3 worm cellular contexts compared by ENCODE assay signal in genomic region chrIII:9848083-9848482, ce11.
TF ChIP-seq lines count a peak whose summit lies in the region.

Gene mrpl-36, minus strand, starts transcription at chrIII:9848116.

TF ChIP-seq in whole organism, L1 larva, 84 proteins besides CTCF, POLR2A, EP300 and RAD21 (continued from another document):
- TF ChIP-seq efl-1 (optimal IDR thresholded peaks at IDR 0.05; lab: Kevin White, UChicago): peak; percentile 52 to 67
- peak; percentile 45 to 94 for TF ChIP-seq efl-1 (GFP tag; optimal IDR thresholded peaks at IDR 0.05 in 1 of 2; lab: Kevin White, UChicago)
- no peak for TF ChIP-seq nhr-19 (GFP tag; conservative IDR thresholded peaks at IDR 0.05; lab: Robert Waterston, UW)
- peak; percentile 46 for TF ChIP-seq nhr-71 (tag; optimal IDR thresholded peaks at IDR 0.05; lab: Kevin White, UChicago)
- TF ChIP-seq nhr-47 (tag; optimal IDR thresholded peaks at IDR 0.05; lab: Kevin White, UChicago): peak; percentile 17
- TF ChIP-seq snu-23 (GFP tag; optimal IDR thresholded peaks at IDR 0.05; lab: Kevin White, UChicago): peak; percentile 54
- peak; percentile 30 for TF ChIP-seq nhr-20 (tag; optimal IDR thresholded peaks at IDR 0.05; lab: Kevin White, UChicago)
- no peak for TF ChIP-seq nhr-28 (tag; optimal IDR thresholded peaks at IDR 0.05; lab: Kevin White, UChicago)
- TF ChIP-seq grh-1 (GFP tag; IDR thresholded peaks at IDR 0.05; lab: Robert Waterston, UW): no peak
- no peak for TF ChIP-seq nhr-90 (tag; optimal IDR thresholded peaks at IDR 0.05; lab: Kevin White, UChicago; ENCODE audit: poor library complexity)
- TF ChIP-seq lin-15B (tag; optimal IDR thresholded peaks at IDR 0.05; lab: Kevin White, UChicago): peak; percentile 9
- TF ChIP-seq swsn-7 (tag; optimal IDR thresholded peaks at IDR 0.05; lab: Kevin White, UChicago): peak; percentile 4
- TF ChIP-seq C16A3.4 (tag; optimal IDR thresholded peaks at IDR 0.05; lab: Kevin White, UChicago): peak; percentile 30
- peak; percentile 33 for TF ChIP-seq F16B12.6 (tag; optimal IDR thresholded peaks at IDR 0.05; lab: Kevin White, UChicago)
- peak; percentile 52 to 61 for TF ChIP-seq lin-35 (GFP tag; optimal IDR thresholded peaks at IDR 0.05; lab: Kevin White, UChicago)

TF ChIP-seq in whole organism, L3 larva, 47 proteins besides CTCF, POLR2A, EP300 and RAD21 (continued from another document):
- TF ChIP-seq daf-12 (tag; optimal IDR thresholded peaks at IDR 0.05; lab: Kevin White, UChicago): no peak
- TF ChIP-seq pqm-1 (tag; optimal IDR thresholded peaks at IDR 0.05; lab: Kevin White, UChicago): no peak
- no peak for TF ChIP-seq elt-3 (tag; optimal IDR thresholded peaks at IDR 0.05; lab: Kevin White, UChicago)
- no peak for TF ChIP-seq ceh-16 (tag; optimal IDR thresholded peaks at IDR 0.05; lab: Kevin White, UChicago)
- TF ChIP-seq nhr-28 (tag; optimal IDR thresholded peaks at IDR 0.05; lab: Kevin White, UChicago): no peak
- no peak for TF ChIP-seq tbx-2 (tag; optimal IDR thresholded peaks at IDR 0.05; lab: Kevin White, UChicago)
- TF ChIP-seq hmg-11 (tag; optimal IDR thresholded peaks at IDR 0.05; lab: Kevin White, UChicago): no peak
- TF ChIP-seq nhr-237 (tag; optimal IDR thresholded peaks at IDR 0.05; lab: Kevin White, UChicago): no peak
- peak; percentile 55 for TF ChIP-seq pha-4 (tag; optimal IDR thresholded peaks at IDR 0.05; lab: Kevin White, UChicago)
- peak; percentile 20 for TF ChIP-seq egl-5 (tag; optimal IDR thresholded peaks at IDR 0.05; lab: Kevin White, UChicago)
- TF ChIP-seq nfya-1 (tag; optimal IDR thresholded peaks at IDR 0.05; lab: Kevin White, UChicago; ENCODE audit: insufficient read depth): peak; percentile 64
- no peak for TF ChIP-seq nhr-43 (tag; optimal IDR thresholded peaks at IDR 0.05; lab: Kevin White, UChicago; ENCODE audit: poor library complexity, severe bottlenecking)
- TF ChIP-seq elt-1 (tag; optimal IDR thresholded peaks at IDR 0.05; lab: Kevin White, UChicago): no peak
- no peak for TF ChIP-seq R02D3.7 (tag; optimal IDR thresholded peaks at IDR 0.05; lab: Kevin White, UChicago)
- no peak for TF ChIP-seq ceh-28 (tag; optimal IDR thresholded peaks at IDR 0.05; lab: Kevin White, UChicago)
- TF ChIP-seq ztf-4 (tag; optimal IDR thresholded peaks at IDR 0.05; lab: Kevin White, UChicago): no peak
- peak; percentile 10 for TF ChIP-seq lin-39 (tag; optimal IDR thresholded peaks at IDR 0.05; lab: Kevin White, UChicago)
- TF ChIP-seq nhr-25 (tag; optimal IDR thresholded peaks at IDR 0.05; lab: Kevin White, UChicago): no peak
- no peak for TF ChIP-seq mdl-1 (tag; optimal IDR thresholded peaks at IDR 0.05; lab: Kevin White, UChicago)
- TF ChIP-seq lin-15B (tag; optimal IDR thresholded peaks at IDR 0.05; lab: Kevin White, UChicago): peak; percentile 73
- TF ChIP-seq unc-39 (tag; optimal IDR thresholded peaks at IDR 0.05; lab: Kevin White, UChicago): no peak
- no peak for TF ChIP-seq sea-2 (GFP tag; optimal IDR thresholded peaks at IDR 0.05; lab: Kevin White, UChicago)
- TF ChIP-seq mml-1 (tag; optimal IDR thresholded peaks at IDR 0.05; lab: Kevin White, UChicago): no peak
- no peak for TF ChIP-seq ZK546.5 (tag; optimal IDR thresholded peaks at IDR 0.05; lab: Kevin White, UChicago)
- TF ChIP-seq elt-2 (tag; optimal IDR thresholded peaks at IDR 0.05; lab: Kevin White, UChicago): peak; percentile 0
- TF ChIP-seq nhr-67 (tag; optimal IDR thresholded peaks at IDR 0.05; lab: Kevin White, UChicago): no peak
- no peak for TF ChIP-seq aly-2 (tag; optimal IDR thresholded peaks at IDR 0.05; lab: Kevin White, UChicago)
- no peak for TF ChIP-seq nhr-23 (tag; optimal IDR thresholded peaks at IDR 0.05; lab: Kevin White, UChicago)
- TF ChIP-seq nhr-11 (tag; optimal IDR thresholded peaks at IDR 0.05; lab: Kevin White, UChicago): no peak
- TF ChIP-seq unc-62 (GFP tag; optimal IDR thresholded peaks at IDR 0.05; lab: Kevin White, UChicago): no peak
- no peak for TF ChIP-seq ceh-9 (tag; optimal IDR thresholded peaks at IDR 0.05; lab: Kevin White, UChicago)

TF ChIP-seq in whole organism, young adult, 124 proteins besides CTCF, POLR2A, EP300 and RAD21 (continued from another document):
- TF ChIP-seq lin-54 (GFP tag; optimal IDR thresholded peaks at IDR 0.05; lab: Kevin White, UChicago) (peak; percentile 0), lsy-27 (tag; optimal IDR thresholded peaks at IDR 0.05; lab: Kevin White, UChicago; ENCODE audit: borderline replicate concordance, insufficient read depth) (no peak), mes-4 (tag; optimal IDR thresholded peaks at IDR 0.05; lab: Kevin White, UChicago) (no peak), ets-4 (GFP tag; optimal IDR thresholded peaks at IDR 0.05; lab: Kevin White, UChicago) (no peak), B0336.3 (GFP tag; IDR thresholded peaks at IDR 0.05; lab: Robert Waterston, UW) (no peak), lin-35 (GFP tag; optimal IDR thresholded peaks at IDR 0.05; lab: Kevin White, UChicago) (no peak), Y79H2A.3 (GFP tag; conservative IDR thresholded peaks at IDR 0.05; lab: Robert Waterston, UW) (no peak), mxl-1 (tag; optimal IDR thresholded peaks at IDR 0.05; lab: Kevin White, UChicago) (no peak), F33H1.4 (GFP tag; IDR thresholded peaks at IDR 0.05; lab: Robert Waterston, UW) (0 out of 2 replicates have a peak, but pooled peaks have one; percentile 32), T07F8.4 (tag; optimal IDR thresholded peaks at IDR 0.05; lab: Kevin White, UChicago) (no peak), mel-28 (tag; optimal IDR thresholded peaks at IDR 0.05; lab: Kevin White, UChicago; ENCODE audit: borderline replicate concordance) (no peak), him-1 (tag; optimal IDR thresholded peaks at IDR 0.05; lab: Kevin White, UChicago) (no peak), B0261.1 (tag; optimal IDR thresholded peaks at IDR 0.05; lab: Kevin White, UChicago) (no peak), cebp-1 (GFP tag; IDR thresholded peaks at IDR 0.05; lab: Robert Waterston, UW) (no peak), cebp-1 (tag; optimal IDR thresholded peaks at IDR 0.05; lab: Kevin White, UChicago) (no peak), sdz-38 (tag; optimal IDR thresholded peaks at IDR 0.05; lab: Kevin White, UChicago) (no peak), madf-10 (tag; optimal IDR thresholded peaks at IDR 0.05; lab: Kevin White, UChicago) (no peak), let-526 (GFP tag; IDR thresholded peaks at IDR 0.05; lab: Robert Waterston, UW) (no peak), let-607 (tag; optimal IDR thresholded peaks at IDR 0.05; lab: Kevin White, UChicago) (no peak), attf-3 (GFP tag; conservative IDR thresholded peaks at IDR 0.05; lab: Robert Waterston, UW) (no peak), F23B12.7 (tag; optimal IDR thresholded peaks at IDR 0.05; lab: Kevin White, UChicago; ENCODE audit: insufficient read depth) (no peak), nhr-27 (tag; optimal IDR thresholded peaks at IDR 0.05; lab: Kevin White, UChicago) (no peak), ceh-79 (tag; optimal IDR thresholded peaks at IDR 0.05; lab: Kevin White, UChicago) (no peak), dpl-1 (GFP tag; optimal IDR thresholded peaks at IDR 0.05; lab: Kevin White, UChicago) (no peak), nfya-2 (GFP tag; IDR thresholded peaks at IDR 0.05; lab: Robert Waterston, UW) (no peak), rec-8 (tag; optimal IDR thresholded peaks at IDR 0.05; lab: Kevin White, UChicago) (no peak), ama-1 (optimal IDR thresholded peaks at IDR 0.05; lab: Kevin White, UChicago) (no peak), ama-1 (GFP tag; optimal IDR thresholded peaks at IDR 0.05; lab: Kevin White, UChicago) (no peak), pha-4 (tag; optimal IDR thresholded peaks at IDR 0.05; lab: Kevin White, UChicago) (no peak), ztf-6 (GFP tag; IDR thresholded peaks at IDR 0.05; lab: Robert Waterston, UW) (no peak), ztf-22 (GFP tag; optimal IDR thresholded peaks at IDR 0.05; lab: Kevin White, UChicago) (no peak), bed-1 (GFP tag; IDR thresholded peaks at IDR 0.05; lab: Robert Waterston, UW) (no peak), T26A5.8 (tag; optimal IDR thresholded peaks at IDR 0.05; lab: Kevin White, UChicago) (no peak), F55B11.4 (tag; optimal IDR thresholded peaks at IDR 0.05; lab: Kevin White, UChicago; ENCODE audit: borderline replicate concordance, insufficient read depth) (no peak), tbx-9 (tag; optimal IDR thresholded peaks at IDR 0.05; lab: Kevin White, UChicago; ENCODE audit: borderline replicate concordance) (no peak), akir-1 (GFP tag; optimal IDR thresholded peaks at IDR 0.05; lab: Kevin White, UChicago) (no peak), hmg-1.2 (GFP tag; IDR thresholded peaks at IDR 0.05; lab: Robert Waterston, UW) (no peak; the same call in 1 of the 2 replicates), snpc-1.1 (tag; optimal IDR thresholded peaks at IDR 0.05; lab: Kevin White, UChicago; ENCODE audit: insufficient read depth) (no peak), mcd-1 (GFP tag; IDR thresholded peaks at IDR 0.05; lab: Robert Waterston, UW) (peak; percentile 73), dox-1 (GFP tag; IDR thresholded peaks at IDR 0.05; lab: Robert Waterston, UW) (no peak), repo-1 (tag; optimal IDR thresholded peaks at IDR 0.05; lab: Kevin White, UChicago) (no peak), zfh-2 (GFP tag; conservative IDR thresholded peaks at IDR 0.05; lab: Robert Waterston, UW) (no peak), snpc-1.3 (tag; optimal IDR thresholded peaks at IDR 0.05; lab: Kevin White, UChicago; ENCODE audit: insufficient read depth) (peak; percentile 35), ZK185.1 (tag; optimal IDR thresholded peaks at IDR 0.05; lab: Kevin White, UChicago; ENCODE audit: poor library complexity, severe bottlenecking) (no peak)
